Fruit fly (Drosophila melanogaster): ENCODE results near the gene CG13004.
A peak's percentile ranks its signal among the peaks of the same experiment; 100 is the strongest.

- TF ChIP-seq Abd-B (GFP tag; optimal IDR thresholded peaks at IDR 0.05) (no peak), OdsH (GFP tag; optimal IDR thresholded peaks at IDR 0.05) (peak; percentile 34), Hr78 (GFP tag; optimal IDR thresholded peaks at IDR 0.05) (no peak), Dfd (GFP tag; optimal IDR thresholded peaks at IDR 0.05) (no peak), h (GFP tag; optimal IDR thresholded peaks at IDR 0.05) (peak; percentile 29), sv (GFP tag; optimal IDR thresholded peaks at IDR 0.05) (no peak), lola (GFP tag; optimal IDR thresholded peaks at IDR 0.05) (no peak), br (GFP tag; optimal IDR thresholded peaks at IDR 0.05) (peak; percentile 23), psq (GFP tag; optimal IDR thresholded peaks at IDR 0.05) (no peak), Vsx2 (GFP tag; optimal IDR thresholded peaks at IDR 0.05; ENCODE audit: partially characterized antibody) (no peak)
Observed at dm6 chrX:16871808-16872207, 36.5 kb upstream of the CG13004 start.
